Fruit fly (Drosophila melanogaster): ENCODE data around the gene CG13995.

DNA sequence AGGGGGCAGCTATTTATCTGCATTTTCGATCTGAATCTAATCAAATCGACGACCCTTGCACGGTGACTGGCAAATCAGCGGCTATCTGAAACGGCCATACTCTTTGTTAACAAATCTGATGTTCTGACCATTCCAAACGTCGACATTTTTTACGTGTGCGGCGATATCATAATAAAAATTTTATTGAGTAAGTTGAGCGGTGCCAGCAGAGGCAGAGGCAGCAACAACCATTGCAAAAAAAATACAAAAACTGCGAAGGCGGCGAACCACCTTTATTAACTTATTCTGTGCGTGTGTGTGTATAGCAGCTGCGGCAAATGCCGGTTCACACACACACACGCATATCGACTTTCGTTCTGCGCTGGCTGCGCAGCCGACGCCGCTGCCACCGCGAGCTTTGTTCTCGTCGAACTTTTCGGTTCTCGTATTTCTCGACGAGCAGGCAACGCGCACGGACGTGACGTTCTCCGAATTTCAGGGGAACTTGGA, 28.1 kb downstream of the CG13995 start, which contains the start of gene Kr-h1:
- TF ChIP-seq CTCF (optimal IDR thresholded peaks at IDR 0.05) (no peak), CG8478 (optimal IDR thresholded peaks at IDR 0.05) (no peak)
